Fruit fly (Drosophila melanogaster) whole organism, embryonic: Measurements from ENCODE around the gene ArfGAP3.
A peak's percentile ranks its signal among the peaks of the same experiment; 100 is the strongest.

Experiments used
- Abd-B ChIP-seq: fragments of 200-800 bp; sonication (Bioruptor generic); optimal IDR thresholded peaks from 2 replicates; lab custom pipeline; 2018; ENCODE audit warnings: missing biosample characterization, mild to moderate bottlenecking, missing genetic modification characterization, moderate library complexity
- CG10274 ChIP-seq: fragments of 200-800 bp; sonication (Bioruptor generic); optimal IDR thresholded peaks from 3 replicates; lab custom pipeline; 2017; ENCODE audit warnings: missing biosample characterization, mild to moderate bottlenecking, missing genetic modification characterization
- CG10431 ChIP-seq: fragments of 200-800 bp; sonication (Bioruptor generic); optimal IDR thresholded peaks from 3 replicates; lab custom pipeline; 2018; ENCODE audit warnings: missing biosample characterization, mild to moderate bottlenecking, missing genetic modification characterization
- CG11247 ChIP-seq: fragments of 200-800 bp; sonication (Bioruptor generic); IDR thresholded peaks from 2 replicates; pipeline ENCODE4 v1.3.6; 2022; ENCODE audit warnings: missing biosample characterization, missing genetic modification characterization
- CG11723 ChIP-seq: fragments of 200-800 bp; sonication (Bioruptor generic); optimal IDR thresholded peaks from 2 replicates; lab custom pipeline; 2017; ENCODE audit warnings: missing biosample characterization, mild to moderate bottlenecking, missing genetic modification characterization
- CG12104 ChIP-seq: fragments of 200-800 bp; sonication (Bioruptor generic); optimal IDR thresholded peaks from 3 replicates; lab custom pipeline; 2016; ENCODE audit warnings: missing biosample characterization, missing genetic modification characterization
- CG1233 ChIP-seq: fragments of 200-800 bp; sonication (Bioruptor generic); optimal IDR thresholded peaks from 4 replicates; lab custom pipeline; 2018; ENCODE audit warnings: missing biosample characterization, mild to moderate bottlenecking, missing genetic modification characterization
- CG13624 ChIP-seq: fragments of 200-800 bp; sonication (Bioruptor generic); optimal IDR thresholded peaks from 2 replicates; lab custom pipeline; 2016; ENCODE audit warnings: missing biosample characterization, missing genetic modification characterization
- CG17186 ChIP-seq: fragments of 200-800 bp; sonication (Bioruptor generic); optimal IDR thresholded peaks from 3 replicates; lab custom pipeline; 2017; ENCODE audit warnings: missing biosample characterization, missing genetic modification reagents, missing genetic modification characterization
- CG17328 ChIP-seq: fragments of 200-800 bp; sonication (Bioruptor generic); IDR thresholded peaks from 2 replicates; pipeline ENCODE4 v1.3.6; 2022; ENCODE audit warnings: missing biosample characterization, missing genetic modification characterization
- CG17359 ChIP-seq: fragments of 200-800 bp; sonication (Bioruptor generic); optimal IDR thresholded peaks from 3 replicates; lab custom pipeline; 2018; ENCODE audit warnings: missing biosample characterization, mild to moderate bottlenecking, missing genetic modification characterization, moderate library complexity
- CG17802 ChIP-seq: fragments of 200-800 bp; sonication (Bioruptor generic); optimal IDR thresholded peaks from 2 replicates; lab custom pipeline; 2018; ENCODE audit warnings: missing biosample characterization, mild to moderate bottlenecking, missing genetic modification characterization, moderate library complexity
- CG18476 ChIP-seq: fragments of 200-800 bp; sonication (Bioruptor generic); optimal IDR thresholded peaks from 2 replicates; lab custom pipeline; 2016; ENCODE audit warnings: missing biosample characterization, mild to moderate bottlenecking, missing genetic modification characterization
- CG18619 ChIP-seq: fragments of 200-800 bp; sonication (Bioruptor generic); optimal IDR thresholded peaks from 3 replicates; lab custom pipeline; 2017; ENCODE audit warnings: missing biosample characterization, mild to moderate bottlenecking, missing genetic modification characterization
- CG31224 ChIP-seq: fragments of 200-800 bp; sonication (Bioruptor generic); IDR thresholded peaks from 2 replicates; pipeline ENCODE4 v1.3.6; 2022; ENCODE audit warnings: missing biosample characterization, missing genetic modification characterization
- CG32532 ChIP-seq: fragments of 200-800 bp; sonication (Bioruptor generic); IDR thresholded peaks from 2 replicates; pipeline ENCODE4 v1.3.6; 2022; ENCODE audit warnings: missing biosample characterization, missing genetic modification characterization
- CG3726 ChIP-seq: fragments of 200-800 bp; sonication (Bioruptor generic); IDR thresholded peaks from 3 replicates; pipeline ENCODE4, ENCODE4 v1.3.6; 2022; ENCODE audit warnings: missing biosample characterization, missing genetic modification characterization
- CG43689 ChIP-seq: fragments of 200-800 bp; sonication (Bioruptor generic); IDR thresholded peaks from 2 replicates; pipeline ENCODE4 v1.3.6; 2022; ENCODE audit warnings: missing biosample characterization, missing genetic modification characterization
- CG4424 ChIP-seq: fragments of 200-800 bp; sonication (Bioruptor generic); optimal IDR thresholded peaks from 3 replicates; lab custom pipeline; 2016; ENCODE audit warnings: missing biosample characterization, missing genetic modification characterization
- CG6175 ChIP-seq: fragments of 200-800 bp; sonication (Bioruptor generic); IDR thresholded peaks from 3 replicates; pipeline ENCODE4 v1.3.6; 2022; ENCODE audit warnings: missing biosample characterization, missing genetic modification characterization
- CG6791 ChIP-seq: fragments of 200-800 bp; sonication (Bioruptor generic); IDR thresholded peaks from 3 replicates; pipeline ENCODE4 v1.3.6; 2022; ENCODE audit warnings: missing biosample characterization, missing genetic modification characterization; ENCODE audit not compliant: partially characterized antibody
- CG7745 ChIP-seq: fragments of 200-800 bp; sonication (Bioruptor generic); optimal IDR thresholded peaks from 2 replicates; lab custom pipeline; 2018; ENCODE audit warnings: missing biosample characterization, mild to moderate bottlenecking, missing genetic modification characterization, moderate library complexity
- CG8089 ChIP-seq: fragments of 200-800 bp; sonication (Bioruptor generic); optimal IDR thresholded peaks from 3 replicates; lab custom pipeline; 2016; ENCODE audit warnings: missing biosample characterization, missing genetic modification characterization
- CG9609 ChIP-seq: fragments of 200-800 bp; sonication (Bioruptor generic); optimal IDR thresholded peaks from 3 replicates; lab custom pipeline; 2016; ENCODE audit warnings: missing biosample characterization, missing genetic modification characterization
- D ChIP-seq, 2 experiments: fragments of 200-800 bp in 1 of 2; fragments of >200 bp in 1 of 2; sonication (Bioruptor generic) in 1 of 2; optimal IDR thresholded peaks; 2 replicates in 1 of 2; 3 replicates in 1 of 2; lab custom pipeline; 2017; ENCODE audit warnings: mild to moderate bottlenecking in 1 of 2, missing biosample characterization in 1 of 2, missing genetic modification characterization in 1 of 2, missing genetic modification reagents in 1 of 2
- Deaf1 ChIP-seq: fragments of 200-800 bp; optimal IDR thresholded peaks from 3 replicates; lab custom pipeline; 2019; ENCODE audit warnings: missing biosample characterization, mild to moderate bottlenecking, missing genetic modification characterization, moderate library complexity
- Doc3 ChIP-seq: fragments of 200-800 bp; sonication (Bioruptor generic); IDR thresholded peaks from 3 replicates; pipeline ENCODE4 v1.3.6; 2022; ENCODE audit warnings: missing biosample characterization, missing genetic modification characterization; ENCODE audit not compliant: partially characterized antibody
- E2f2 ChIP-seq: fragments of 200-800 bp; sonication (Bioruptor generic); IDR thresholded peaks from 2 replicates; pipeline ENCODE4 v1.3.6; 2022; ENCODE audit warnings: missing biosample characterization, missing genetic modification characterization
- Ets97D ChIP-seq: fragments of 200-800 bp; sonication (Bioruptor generic); optimal IDR thresholded peaks from 3 replicates; lab custom pipeline; 2016; ENCODE audit warnings: missing biosample characterization, missing genetic modification characterization
- Hey ChIP-seq: fragments of 200-800 bp; sonication (Bioruptor generic); optimal IDR thresholded peaks from 3 replicates; lab custom pipeline; 2018; ENCODE audit warnings: missing biosample characterization, mild to moderate bottlenecking, missing genetic modification characterization
- NK7.1 ChIP-seq: fragments of 200-800 bp; sonication (Bioruptor generic); optimal IDR thresholded peaks from 3 replicates; lab custom pipeline; 2016; ENCODE audit warnings: missing biosample characterization, missing genetic modification characterization
- Oaz ChIP-seq: fragments of 200-800 bp; sonication (Bioruptor generic); IDR thresholded peaks from 2 replicates; pipeline ENCODE4 v1.3.6; 2022; ENCODE audit warnings: missing biosample characterization, missing genetic modification characterization
- Sox100B ChIP-seq: fragments of 200-800 bp; sonication (Bioruptor generic); optimal IDR thresholded peaks from 3 replicates; lab custom pipeline; 2018; ENCODE audit warnings: missing biosample characterization, mild to moderate bottlenecking, missing genetic modification characterization
- Taf1 ChIP-seq: fragments of 200-800 bp; sonication (Bioruptor generic); IDR thresholded peaks from 2 replicates; pipeline ENCODE4 v1.3.6; 2022; ENCODE audit warnings: missing biosample characterization, missing genetic modification characterization
- ab ChIP-seq: fragments of 200-800 bp; sonication (Bioruptor generic); optimal IDR thresholded peaks from 2 replicates; lab custom pipeline; 2016; ENCODE audit warnings: missing biosample characterization, missing genetic modification characterization
- ac ChIP-seq: fragments of 200-800 bp; sonication (Bioruptor generic); optimal IDR thresholded peaks from 3 replicates; lab custom pipeline; 2017; ENCODE audit warnings: missing biosample characterization, mild to moderate bottlenecking, missing genetic modification characterization
- cad ChIP-seq: fragments of >200 bp; optimal IDR thresholded peaks from 2 replicates; lab custom pipeline; 2017; ENCODE audit warnings: missing biosample characterization, missing genetic modification characterization
- cas ChIP-seq: fragments of 200-800 bp; sonication (Bioruptor generic); IDR thresholded peaks from 2 replicates; pipeline ENCODE4 v1.3.6; 2022; ENCODE audit warnings: missing biosample characterization, missing genetic modification characterization
- chif ChIP-seq, 2 experiments: fragments of 200-800 bp; sonication (Bioruptor generic); optimal IDR thresholded peaks; 3 replicates each; lab custom pipeline; 2016; ENCODE audit warnings: missing biosample characterization in 2 of 2, missing genetic modification characterization in 2 of 2
- gro ChIP-seq: fragments of 200-800 bp; sonication (Bioruptor generic); optimal IDR thresholded peaks from 2 replicates; lab custom pipeline; 2016; ENCODE audit warnings: missing biosample characterization, missing genetic modification characterization
- jing ChIP-seq: fragments of 200-800 bp; sonication (Bioruptor generic); optimal IDR thresholded peaks from 2 replicates; lab custom pipeline; 2018; ENCODE audit warnings: missing biosample characterization, mild to moderate bottlenecking, missing genetic modification characterization
- ken ChIP-seq: fragments of 200-800 bp; sonication (Bioruptor generic); IDR thresholded peaks from 3 replicates; pipeline ENCODE4 v1.3.6; 2022; ENCODE audit warnings: missing biosample characterization, missing genetic modification characterization
- lilli ChIP-seq: fragments of 200-800 bp; sonication (Bioruptor generic); optimal IDR thresholded peaks from 3 replicates; lab custom pipeline; 2016; ENCODE audit warnings: missing biosample characterization, missing genetic modification characterization
- mirr ChIP-seq: fragments of 200-800 bp; sonication (Bioruptor generic); optimal IDR thresholded peaks from 3 replicates; lab custom pipeline; 2018; ENCODE audit warnings: missing biosample characterization, mild to moderate bottlenecking, missing genetic modification characterization
- peb ChIP-seq: fragments of 200-800 bp; sonication (Bioruptor generic); IDR thresholded peaks from 2 replicates; pipeline ENCODE4 v1.3.6; 2022; ENCODE audit warnings: missing biosample characterization, missing genetic modification characterization
- pho ChIP-seq: fragments of 200-800 bp; sonication (Bioruptor generic); optimal IDR thresholded peaks from 2 replicates; lab custom pipeline; 2016; ENCODE audit warnings: missing biosample characterization, missing genetic modification characterization
- slbo ChIP-seq: fragments of 200-800 bp; sonication (Bioruptor generic); IDR thresholded peaks from 2 replicates; pipeline ENCODE4 v1.3.6; 2022; ENCODE audit warnings: missing biosample characterization, missing genetic modification characterization
- ttk ChIP-seq: fragments of 200-800 bp; sonication (Bioruptor generic); IDR thresholded peaks from 2 replicates; pipeline ENCODE4 v2.1.2; 2022; ENCODE audit warnings: missing biosample characterization, missing genetic modification characterization
- zen2 ChIP-seq: fragments of 200-800 bp; sonication (Bioruptor generic); IDR thresholded peaks from 3 replicates; pipeline ENCODE4 v1.3.6; 2022; ENCODE audit warnings: missing biosample characterization, missing genetic modification characterization; ENCODE audit not compliant: partially characterized antibody

Gene ArfGAP3

DNA sequence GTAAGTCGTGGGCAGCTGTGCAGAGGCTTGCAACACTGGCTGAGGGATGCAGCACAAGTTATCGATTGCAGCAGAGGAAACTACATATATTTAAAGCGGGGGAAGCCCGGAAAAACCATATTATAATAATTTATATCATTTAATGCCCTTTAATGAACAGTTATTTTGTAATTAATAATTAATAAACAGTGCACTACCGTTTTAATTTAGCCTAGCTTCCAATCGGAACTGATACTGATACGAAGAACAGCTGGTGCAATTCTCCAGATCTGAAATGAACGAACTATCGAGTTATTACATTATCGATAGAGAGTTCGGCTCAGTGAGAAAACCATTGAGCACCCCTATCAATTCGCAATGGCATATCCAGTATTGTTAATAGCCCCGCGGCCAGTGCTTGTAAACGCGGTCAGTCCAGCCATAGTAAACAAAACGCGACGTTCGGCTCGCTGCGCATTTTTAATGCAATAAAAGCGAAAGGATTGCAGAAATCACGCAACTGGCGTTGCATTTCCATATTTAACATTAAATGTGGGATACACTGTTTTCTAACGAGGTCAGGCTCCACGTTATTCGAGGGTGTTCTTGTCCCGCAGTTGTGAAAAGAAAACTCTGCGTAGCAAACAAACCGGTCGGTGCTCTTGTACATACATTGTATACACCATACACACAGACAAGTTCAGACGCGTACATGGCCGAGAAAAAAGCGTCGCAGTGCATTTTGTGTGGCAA is 24.2 kb upstream of the ArfGAP3 start, which contains the start of gene CG7369 (continued):
- peak; percentile 59; the same call in 1 of the 2 replicates for TF ChIP-seq CG11247
- peak; percentile 86 for TF ChIP-seq Doc3
- peak; percentile 87 for TF ChIP-seq Abd-B (GFP tag; lab: Kevin White, UChicago)
- peak; percentile 85 for TF ChIP-seq CG1233
- no peak for TF ChIP-seq ac (GFP tag; lab: Kevin White, UChicago)
- peak; percentile 34; the same call in 1 of the 3 replicates for TF ChIP-seq zen2 (GFP tag; lab: Robert Waterston, UW)
- TF ChIP-seq CG13624 = peak; percentile 82
- TF ChIP-seq chif (GFP tag; optimal IDR thresholded peaks at IDR 0.05; lab: Kevin White, UChicago) = peak; percentile 42 to 71
- peak; percentile 32 for TF ChIP-seq NK7.1
- TF ChIP-seq ab (GFP tag; lab: Kevin White, UChicago) = peak; percentile 43
- TF ChIP-seq E2f2 (GFP tag; lab: Robert Waterston, UW) = peak; percentile 68
- TF ChIP-seq peb (GFP tag; lab: Robert Waterston, UW) = peak; percentile 57; the same call in 1 of the 2 replicates
- TF ChIP-seq CG6791 (GFP tag; lab: Robert Waterston, UW) = peak; percentile 57; the same call in 2 of the 3 replicates
- peak; percentile 63 for TF ChIP-seq CG9609 (GFP tag; lab: Kevin White, UChicago)
- TF ChIP-seq Oaz = peak; percentile 41; the same call in 1 of the 2 replicates
- peak; percentile 56 for TF ChIP-seq Deaf1 (tag; lab: Kevin White, UChicago)
- TF ChIP-seq pho (GFP tag; lab: Kevin White, UChicago) = peak; percentile 83
- TF ChIP-seq CG4424 = peak; percentile 90
- TF ChIP-seq CG10431 = peak; percentile 73
- peak; percentile 10 for TF ChIP-seq Hey (tag; lab: Kevin White, UChicago)
- peak; percentile 79 for TF ChIP-seq CG18476
- peak; percentile 83 for TF ChIP-seq CG32532
- TF ChIP-seq CG18619 (GFP tag; lab: Kevin White, UChicago) = peak; percentile 89
- no peak for TF ChIP-seq D (optimal IDR thresholded peaks at IDR 0.05; lab: Kevin White, UChicago)
- TF ChIP-seq D (GFP tag; optimal IDR thresholded peaks at IDR 0.05; lab: Kevin White, UChicago) = peak; percentile 81
- peak; percentile 74 for TF ChIP-seq ken (GFP tag; lab: Robert Waterston, UW)
- TF ChIP-seq CG17802 = peak; percentile 21
- peak; percentile 58 for TF ChIP-seq gro (GFP tag; lab: Kevin White, UChicago)
- peak; percentile 55 for TF ChIP-seq CG31224
- peak; percentile 25 for TF ChIP-seq CG8089
- TF ChIP-seq CG17359 (tag; lab: Kevin White, UChicago) = peak; percentile 65
- peak; percentile 81 for TF ChIP-seq Sox100B (GFP tag; lab: Kevin White, UChicago)
- 0 out of 3 replicates have a peak, but pooled peaks have one; percentile 36 for TF ChIP-seq CG6175
- no peak for TF ChIP-seq CG3726 (GFP tag; lab: Robert Waterston, UW)
- TF ChIP-seq mirr (GFP tag; lab: Kevin White, UChicago) = peak; percentile 61
- no peak for TF ChIP-seq CG43689 (GFP tag; lab: Robert Waterston, UW)
- TF ChIP-seq Ets97D = peak; percentile 92
- TF ChIP-seq cad (GFP tag; lab: Kevin White, UChicago) = no peak
- peak; percentile 83 for TF ChIP-seq CG11723 (GFP tag; lab: Kevin White, UChicago)
- peak; percentile 76 for TF ChIP-seq CG17186 (GFP tag; lab: Kevin White, UChicago)
- TF ChIP-seq CG10274 (GFP tag; lab: Kevin White, UChicago) = peak; percentile 62
- peak; percentile 63 for TF ChIP-seq CG17328 (GFP tag; lab: Robert Waterston, UW)
- TF ChIP-seq ttk (GFP tag; lab: Robert Waterston, UW) = peak; percentile 60; the same call in 1 of the 2 replicates
- TF ChIP-seq slbo (GFP tag; lab: Robert Waterston, UW) = peak; percentile 86
- no peak for TF ChIP-seq Taf1 (GFP tag; lab: Robert Waterston, UW)
- peak; percentile 92 for TF ChIP-seq lilli (GFP tag; lab: Kevin White, UChicago)
- TF ChIP-seq cas (GFP tag; lab: Robert Waterston, UW) = peak; percentile 47
- TF ChIP-seq CG7745 = no peak
- peak; percentile 52 for TF ChIP-seq jing (GFP tag; lab: Kevin White, UChicago)
- peak; percentile 87 for TF ChIP-seq CG12104 (GFP tag; lab: Kevin White, UChicago)
